Fruit fly (Drosophila melanogaster) whole organism, embryonic: ENCODE measurements around the gene CG4291.

Experiments used
- B-H1 ChIP-seq: fragments of 200-800 bp; sonication (Bioruptor generic); IDR thresholded peaks from 3 replicates; pipeline ENCODE4 v1.3.6; 2022; ENCODE audit warnings: missing biosample characterization, missing genetic modification characterization
- C15 ChIP-seq: fragments of 200-800 bp; sonication (Bioruptor generic); IDR thresholded peaks from 3 replicates; pipeline ENCODE4 v1.3.6; 2022; ENCODE audit warnings: missing biosample characterization, missing genetic modification characterization
- CG10147 ChIP-seq: fragments of 200-800 bp; sonication (Bioruptor generic); optimal IDR thresholded peaks from 2 replicates; lab custom pipeline; 2019; ENCODE audit warnings: missing biosample characterization, mild to moderate bottlenecking, missing genetic modification characterization, moderate library complexity
- CG10462 ChIP-seq: fragments of 200-800 bp; sonication (Bioruptor generic); optimal IDR thresholded peaks from 2 replicates; lab custom pipeline; 2016; ENCODE audit warnings: missing biosample characterization, missing genetic modification characterization
- CG10654 ChIP-seq: fragments of 200-800 bp; sonication (Bioruptor generic); optimal IDR thresholded peaks from 2 replicates; lab custom pipeline; 2016; ENCODE audit warnings: missing biosample characterization, missing genetic modification characterization
- CG10979 ChIP-seq: fragments of 200-800 bp; sonication (Bioruptor generic); optimal IDR thresholded peaks from 2 replicates; lab custom pipeline; 2018; ENCODE audit warnings: missing biosample characterization, mild to moderate bottlenecking, missing genetic modification characterization, moderate library complexity
- CG11723 ChIP-seq: fragments of 200-800 bp; sonication (Bioruptor generic); optimal IDR thresholded peaks from 2 replicates; lab custom pipeline; 2017; ENCODE audit warnings: missing biosample characterization, mild to moderate bottlenecking, missing genetic modification characterization
- CG12104 ChIP-seq: fragments of 200-800 bp; sonication (Bioruptor generic); optimal IDR thresholded peaks from 3 replicates; lab custom pipeline; 2016; ENCODE audit warnings: missing biosample characterization, missing genetic modification characterization
- CG12219 ChIP-seq: fragments of 200-800 bp; sonication (Bioruptor generic); optimal IDR thresholded peaks from 3 replicates; lab custom pipeline; 2018; ENCODE audit warnings: missing biosample characterization, mild to moderate bottlenecking, missing genetic modification characterization
- CG12659 ChIP-seq: fragments of 200-800 bp; sonication (Bioruptor generic); optimal IDR thresholded peaks from 3 replicates; lab custom pipeline; 2017; ENCODE audit warnings: mild to moderate bottlenecking, missing biosample characterization, missing genetic modification reagents, missing genetic modification characterization
- CG12769 ChIP-seq: fragments of 200-800 bp; sonication (Bioruptor generic); optimal IDR thresholded peaks from 2 replicates; lab custom pipeline; 2019; ENCODE audit warnings: missing biosample characterization, mild to moderate bottlenecking, missing genetic modification characterization, moderate library complexity
- CG1602 ChIP-seq: fragments of 200-800 bp; sonication (Bioruptor generic); optimal IDR thresholded peaks from 3 replicates; lab custom pipeline; 2016; ENCODE audit warnings: missing biosample characterization, missing genetic modification characterization
- CG1603 ChIP-seq: fragments of 200-800 bp; sonication (Bioruptor generic); optimal IDR thresholded peaks from 2 replicates; lab custom pipeline; 2019; ENCODE audit warnings: missing biosample characterization, mild to moderate bottlenecking, missing genetic modification characterization, moderate library complexity
- CG17568 ChIP-seq: fragments of 200-800 bp; sonication (Bioruptor generic); optimal IDR thresholded peaks from 2 replicates; lab custom pipeline; 2018; ENCODE audit warnings: missing biosample characterization, mild to moderate bottlenecking, missing genetic modification characterization, moderate library complexity
- CG30431 ChIP-seq: fragments of 200-800 bp; sonication (Bioruptor generic); optimal IDR thresholded peaks from 2 replicates; lab custom pipeline; 2017; ENCODE audit warnings: missing biosample characterization, missing genetic modification characterization
- CG3065 ChIP-seq: fragments of 200-800 bp; sonication (Bioruptor generic); optimal IDR thresholded peaks from 2 replicates; lab custom pipeline; 2016; ENCODE audit warnings: missing biosample characterization, missing genetic modification characterization
- CG4360 ChIP-seq: fragments of 200-800 bp; sonication (Bioruptor generic); IDR thresholded peaks from 2 replicates; pipeline ENCODE4 v1.3.6; 2022; ENCODE audit warnings: missing biosample characterization, missing genetic modification characterization
- CG5245 ChIP-seq: fragments of 200-800 bp; sonication (Bioruptor generic); optimal IDR thresholded peaks from 3 replicates; lab custom pipeline; 2016; ENCODE audit warnings: missing biosample characterization, missing genetic modification characterization
- CG6254 ChIP-seq: fragments of 200-800 bp; sonication (Bioruptor generic); optimal IDR thresholded peaks from 3 replicates; lab custom pipeline; 2017; ENCODE audit warnings: mild to moderate bottlenecking, missing biosample characterization, missing genetic modification reagents, missing genetic modification characterization
- CG8089 ChIP-seq: fragments of 200-800 bp; sonication (Bioruptor generic); optimal IDR thresholded peaks from 3 replicates; lab custom pipeline; 2016; ENCODE audit warnings: missing biosample characterization, missing genetic modification characterization
- CG8924 ChIP-seq: fragments of 200-800 bp; optimal IDR thresholded peaks from 3 replicates; lab custom pipeline; 2019; ENCODE audit warnings: missing biosample characterization, mild to moderate bottlenecking, missing genetic modification characterization, moderate library complexity
- CG8944 ChIP-seq: fragments of 200-800 bp; sonication (Bioruptor generic); optimal IDR thresholded peaks from 3 replicates; lab custom pipeline; 2016; ENCODE audit warnings: missing biosample characterization, missing genetic modification characterization
- CG9876 ChIP-seq: fragments of 200-800 bp; sonication (Bioruptor generic); optimal IDR thresholded peaks from 2 replicates; lab custom pipeline; 2016; ENCODE audit warnings: missing biosample characterization, missing genetic modification characterization
- D19B ChIP-seq: fragments of 200-800 bp; sonication (Bioruptor generic); optimal IDR thresholded peaks from 2 replicates; lab custom pipeline; 2017; ENCODE audit warnings: missing biosample characterization, mild to moderate bottlenecking, missing genetic modification characterization
- Ets65A ChIP-seq: fragments of 200-800 bp; sonication (Bioruptor generic); peaks from one replicate; lab custom pipeline; 2016; ENCODE audit warnings: missing biosample characterization, missing genetic modification characterization
- Hr39 ChIP-seq: fragments of >200 bp; optimal IDR thresholded peaks from 2 replicates; lab custom pipeline; 2017
- Oli ChIP-seq: fragments of 200-800 bp; sonication (Bioruptor generic); optimal IDR thresholded peaks from 2 replicates; lab custom pipeline; 2018; ENCODE audit warnings: missing biosample characterization, mild to moderate bottlenecking, missing genetic modification characterization, moderate library complexity
- Ptx1 ChIP-seq: fragments of 200-800 bp; sonication (Bioruptor generic); IDR thresholded peaks from 2 replicates; pipeline ENCODE4 v1.3.6; 2022; ENCODE audit warnings: missing biosample characterization, missing genetic modification characterization
- Tbp ChIP-seq: fragments of >200 bp; optimal IDR thresholded peaks from 2 replicates; lab custom pipeline; 2018; ENCODE audit warnings: missing biosample characterization, missing genetic modification characterization
- Xbp1 ChIP-seq: fragments of 200-800 bp; sonication (Bioruptor generic); optimal IDR thresholded peaks from 3 replicates; lab custom pipeline; 2016; ENCODE audit warnings: missing biosample characterization, mild to moderate bottlenecking, missing genetic modification characterization
- ash1 ChIP-seq: fragments of 200-800 bp; sonication (Bioruptor generic); optimal IDR thresholded peaks from 2 replicates; lab custom pipeline; 2018; ENCODE audit warnings: missing biosample characterization, mild to moderate bottlenecking, missing genetic modification characterization
- bbx ChIP-seq: fragments of 200-800 bp; sonication (Bioruptor generic); IDR thresholded peaks from 2 replicates; pipeline ENCODE4 v1.3.6; 2022; ENCODE audit warnings: missing biosample characterization, missing genetic modification characterization; ENCODE audit not compliant: partially characterized antibody
- bcd ChIP-seq: fragments of 200-800 bp; sonication (Bioruptor generic); optimal IDR thresholded peaks from 2 replicates; lab custom pipeline; 2017; ENCODE audit warnings: missing biosample characterization, mild to moderate bottlenecking, missing genetic modification characterization
- bsh ChIP-seq, 2 experiments: fragments of 200-800 bp; sonication (Bioruptor generic); optimal IDR thresholded peaks; 2 replicates each; lab custom pipeline; 2017 to 2018; ENCODE audit warnings: mild to moderate bottlenecking in 2 of 2, missing biosample characterization in 2 of 2, missing genetic modification characterization in 2 of 2, moderate library complexity in 1 of 2
- esg ChIP-seq: fragments of 200-800 bp; sonication (Bioruptor generic); conservative IDR thresholded peaks from 2 replicates; pipeline ENCODE4 v1.3.6; 2022; ENCODE audit warnings: missing biosample characterization, missing genetic modification characterization
- fd64A ChIP-seq: fragments of 200-800 bp; sonication (Bioruptor generic); optimal IDR thresholded peaks from 3 replicates; lab custom pipeline; 2018; ENCODE audit warnings: missing biosample characterization, mild to moderate bottlenecking, missing genetic modification characterization
- fu2 ChIP-seq: fragments of 200-800 bp; sonication (Bioruptor generic); optimal IDR thresholded peaks from 2 replicates; lab custom pipeline; 2016; ENCODE audit warnings: missing biosample characterization, missing genetic modification characterization
- grau ChIP-seq: fragments of 200-800 bp; optimal IDR thresholded peaks from 3 replicates; lab custom pipeline; 2019; ENCODE audit warnings: missing biosample characterization, mild to moderate bottlenecking, missing genetic modification characterization, moderate library complexity
- gsb ChIP-seq: fragments of 200-800 bp; sonication (Bioruptor generic); IDR thresholded peaks from 2 replicates; pipeline ENCODE4 v1.3.6; 2022; ENCODE audit warnings: missing biosample characterization, missing genetic modification characterization
- klu ChIP-seq: fragments of 200-800 bp; sonication (Bioruptor generic); IDR thresholded peaks from 2 replicates; pipeline ENCODE4 v1.3.6; 2022; ENCODE audit warnings: missing biosample characterization, missing genetic modification characterization
- nau ChIP-seq: fragments of 200-800 bp; sonication (Bioruptor generic); optimal IDR thresholded peaks from 3 replicates; lab custom pipeline; 2017; ENCODE audit warnings: missing biosample characterization, mild to moderate bottlenecking, missing genetic modification characterization, missing genetic modification reagents
- nerfin-1 ChIP-seq: fragments of 200-800 bp; sonication (Bioruptor generic); optimal IDR thresholded peaks from 3 replicates; lab custom pipeline; 2019; ENCODE audit warnings: missing biosample characterization, mild to moderate bottlenecking, missing genetic modification characterization, moderate library complexity
- onecut ChIP-seq: fragments of 200-800 bp; sonication (Bioruptor generic); IDR thresholded peaks from 2 replicates; pipeline ENCODE4 v1.3.6; 2022; ENCODE audit warnings: missing biosample characterization, missing genetic modification characterization
- pros ChIP-seq: fragments of 200-800 bp; sonication (Bioruptor generic); optimal IDR thresholded peaks from 3 replicates; lab custom pipeline; 2019; ENCODE audit warnings: missing biosample characterization, mild to moderate bottlenecking, missing genetic modification characterization, moderate library complexity
- ro ChIP-seq: fragments of 200-800 bp; sonication (Bioruptor generic); IDR thresholded peaks from 2 replicates; pipeline ENCODE4 v1.3.6; 2022; ENCODE audit warnings: missing biosample characterization, missing genetic modification characterization
- sens-2 ChIP-seq: fragments of 200-800 bp; sonication (Bioruptor generic); IDR thresholded peaks from 2 replicates; pipeline ENCODE4 v1.3.6; 2022; ENCODE audit warnings: missing biosample characterization, missing genetic modification characterization
- sima ChIP-seq: fragments of 200-800 bp; sonication (Bioruptor generic); optimal IDR thresholded peaks from 2 replicates; lab custom pipeline; 2016; ENCODE audit warnings: missing biosample characterization, missing genetic modification characterization
- slou ChIP-seq: fragments of 200-800 bp; sonication (Bioruptor generic); optimal IDR thresholded peaks from 3 replicates; lab custom pipeline; 2016; ENCODE audit warnings: missing biosample characterization, missing genetic modification characterization
- sr ChIP-seq: fragments of 200-800 bp; sonication (Bioruptor generic); IDR thresholded peaks from 3 replicates; pipeline ENCODE4 v1.3.6; 2022; ENCODE audit warnings: missing biosample characterization, missing genetic modification characterization
- z ChIP-seq: fragments of 200-800 bp; sonication (Bioruptor generic); IDR thresholded peaks from 3 replicates; pipeline ENCODE4 v1.3.6; 2022; ENCODE audit warnings: missing biosample characterization, missing genetic modification characterization
- zfh2 ChIP-seq: fragments of 200-800 bp; sonication (Bioruptor generic); optimal IDR thresholded peaks from 2 replicates; lab custom pipeline; 2016; ENCODE audit warnings: missing biosample characterization, missing genetic modification characterization

Gene CG4291

DNA sequence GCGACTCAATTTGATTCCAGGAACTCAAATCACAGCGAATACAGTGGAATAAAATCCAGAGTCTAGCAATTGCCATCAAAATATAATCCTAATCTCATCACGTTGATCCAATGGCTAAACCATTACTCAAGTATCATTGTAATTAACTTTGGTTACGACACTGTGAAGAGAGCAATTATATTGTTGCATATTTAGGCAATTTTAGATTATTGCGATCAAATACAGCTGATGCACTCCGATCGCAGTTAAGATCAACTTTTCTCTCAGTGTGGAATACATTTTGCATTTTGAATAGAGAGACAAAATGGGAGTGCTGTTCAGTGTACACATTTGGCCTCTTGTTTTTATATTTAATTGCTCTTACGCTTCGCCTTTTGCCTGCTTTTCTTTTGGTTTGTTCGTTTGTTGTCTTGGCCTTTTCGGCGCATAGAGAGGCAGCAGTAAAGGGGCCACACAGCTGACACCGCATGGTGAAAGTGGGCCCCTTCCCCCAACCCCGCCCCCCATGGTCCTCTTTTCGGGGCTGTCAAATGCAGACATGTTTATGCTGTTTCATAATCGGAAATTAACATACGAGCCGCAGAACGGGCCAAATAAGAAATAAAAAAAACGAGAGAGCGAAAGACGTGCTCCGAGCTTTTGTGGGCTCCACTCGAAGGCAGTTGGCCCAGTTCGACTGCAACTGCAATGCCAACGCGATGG, 6.2 kb downstream of the CG4291 start (continued):
- TF ChIP-seq ash1 (GFP tag; lab: Kevin White, UChicago) = no peak
- no peak for TF ChIP-seq pros (GFP tag; lab: Kevin White, UChicago)
- TF ChIP-seq CG11723 (GFP tag; lab: Kevin White, UChicago) = peak; percentile 40
- no peak for TF ChIP-seq CG4360 (GFP tag; lab: Robert Waterston, UW)
- no peak for TF ChIP-seq slou (GFP tag; lab: Kevin White, UChicago)
- TF ChIP-seq sr = no peak
- no peak for TF ChIP-seq gsb (GFP tag; lab: Robert Waterston, UW)
- peak; percentile 50 for TF ChIP-seq CG8924
- TF ChIP-seq CG1603 (tag; lab: Kevin White, UChicago) = peak; percentile 87
- no peak for TF ChIP-seq Tbp (GFP tag; lab: Kevin White, UChicago)
- peak; percentile 69 for TF ChIP-seq CG12769 (tag; lab: Kevin White, UChicago)
- peak; percentile 37 for TF ChIP-seq CG10462 (GFP tag; lab: Kevin White, UChicago)
- TF ChIP-seq Ets65A = peak; percentile 94
- TF ChIP-seq CG5245 (GFP tag; lab: Kevin White, UChicago) = peak; percentile 2
- TF ChIP-seq CG3065 (GFP tag; lab: Kevin White, UChicago) = peak; percentile 41
- TF ChIP-seq bbx = 0 out of 2 replicates have a peak, but pooled peaks have one; percentile 15
- TF ChIP-seq z (GFP tag; lab: Robert Waterston, UW) = no peak
- peak; percentile 74 for TF ChIP-seq CG10979 (tag; lab: Kevin White, UChicago)
- peak; percentile 46; the same call in 1 of the 2 replicates for TF ChIP-seq esg (GFP tag; lab: Robert Waterston, UW)
- peak; percentile 48 for TF ChIP-seq CG17568
- peak; percentile 20 for TF ChIP-seq CG10654
- peak; percentile 20; the same call in 1 of the 2 replicates for TF ChIP-seq onecut (GFP tag; lab: Robert Waterston, UW)
- no peak for TF ChIP-seq ro (GFP tag; lab: Robert Waterston, UW)
- TF ChIP-seq Hr39 (lab: Kevin White, UChicago) = no peak
- peak; percentile 48 for TF ChIP-seq Xbp1
- peak; percentile 84 for TF ChIP-seq Oli (tag; lab: Kevin White, UChicago)
- TF ChIP-seq D19B = no peak
- TF ChIP-seq Ptx1 = peak; percentile 71
- no peak for TF ChIP-seq sens-2
- peak; percentile 25 for TF ChIP-seq fu2 (GFP tag; lab: Kevin White, UChicago)
- peak; percentile 57 for TF ChIP-seq CG10147 (GFP tag; lab: Kevin White, UChicago)
- no peak for TF ChIP-seq sima
- TF ChIP-seq zfh2 (GFP tag; lab: Kevin White, UChicago) = peak; percentile 11
- peak in 1 of 2 experiments; percentile 73 for TF ChIP-seq bsh (GFP tag; optimal IDR thresholded peaks at IDR 0.05; lab: Kevin White, UChicago)
- TF ChIP-seq CG12659 = peak; percentile 26
- TF ChIP-seq CG6254 (GFP tag; lab: Kevin White, UChicago) = peak; percentile 44
- TF ChIP-seq CG8944 (GFP tag; lab: Kevin White, UChicago) = no peak
- TF ChIP-seq CG12104 (GFP tag; lab: Kevin White, UChicago) = no peak
- TF ChIP-seq B-H1 (GFP tag; lab: Robert Waterston, UW) = no peak; the same call in 1 of the 3 replicates
- peak; percentile 62 for TF ChIP-seq bcd
- TF ChIP-seq CG12219 (GFP tag; lab: Kevin White, UChicago) = peak; percentile 68
- no peak for TF ChIP-seq klu (GFP tag; lab: Robert Waterston, UW)
- no peak for TF ChIP-seq C15 (GFP tag; lab: Robert Waterston, UW)
- TF ChIP-seq fd64A (GFP tag; lab: Kevin White, UChicago) = no peak
- peak; percentile 52 for TF ChIP-seq CG8089 (GFP tag; lab: Kevin White, UChicago)
- TF ChIP-seq nerfin-1 (tag; lab: Kevin White, UChicago) = peak; percentile 43
- peak; percentile 38 for TF ChIP-seq CG1602 (GFP tag; lab: Kevin White, UChicago)
- no peak for TF ChIP-seq CG9876 (GFP tag; lab: Kevin White, UChicago)
- peak; percentile 42 for TF ChIP-seq nau (GFP tag; lab: Kevin White, UChicago)
- peak; percentile 62 for TF ChIP-seq grau (tag; lab: Kevin White, UChicago)
- TF ChIP-seq CG30431 (GFP tag; lab: Kevin White, UChicago) = peak; percentile 47
